Worm (Caenorhabditis elegans) whole organism, late embryonic: ENCODE data around the gene H03G16.6.

Experiments used
- C38D4.7 ChIP-seq: fragments of 200-800 bp; sonication (Bioruptor generic); optimal IDR thresholded peaks from 2 replicates; lab custom pipeline; 2018; ENCODE audit warnings: mild to moderate bottlenecking, missing genetic modification characterization, moderate library complexity, missing compliant biosample characterization
- K02D7.2 ChIP-seq: sonication (generic microtip); optimal IDR thresholded peaks from 2 replicates; lab custom pipeline; 2017; ENCODE audit warnings: mild to moderate bottlenecking, missing genetic modification characterization, missing compliant biosample characterization
- T23F11.4 ChIP-seq: fragments of 200-800 bp; sonication (Bioruptor generic); optimal IDR thresholded peaks from 2 replicates; lab custom pipeline; 2018; ENCODE audit warnings: mild to moderate bottlenecking, missing genetic modification characterization, missing compliant biosample characterization
- Y22D7AL.16 ChIP-seq: sonication (generic microtip); optimal IDR thresholded peaks from 2 replicates; lab custom pipeline; 2016; ENCODE audit warnings: missing genetic modification characterization, missing compliant biosample characterization
- ahr-1 ChIP-seq: sonication (generic microtip); optimal IDR thresholded peaks from 2 replicates; lab custom pipeline; 2016; ENCODE audit warnings: missing genetic modification characterization, missing compliant biosample characterization
- ceh-14 ChIP-seq: sonication (generic microtip); optimal IDR thresholded peaks from 2 replicates; lab custom pipeline; 2016; ENCODE audit warnings: missing genotype, missing genetic modification characterization, missing compliant biosample characterization
- ceh-18 ChIP-seq: sonication (generic microtip); optimal IDR thresholded peaks from 2 replicates; lab custom pipeline; 2016; ENCODE audit warnings: missing genetic modification characterization, missing compliant biosample characterization
- ceh-19 ChIP-seq: fragments of 200-800 bp; sonication (Bioruptor generic); optimal IDR thresholded peaks from 2 replicates; lab custom pipeline; 2018; ENCODE audit warnings: mild to moderate bottlenecking, missing genetic modification characterization, missing compliant biosample characterization
- ceh-22 ChIP-seq: sonication (generic microtip); optimal IDR thresholded peaks from 2 replicates; lab custom pipeline; 2017; ENCODE audit warnings: missing biosample characterization, missing genetic modification characterization
- ceh-31 ChIP-seq: sonication (generic microtip); optimal IDR thresholded peaks from 2 replicates; lab custom pipeline; 2016; ENCODE audit warnings: missing genetic modification characterization, missing compliant biosample characterization
- ceh-34 ChIP-seq: sonication (generic microtip); optimal IDR thresholded peaks from 2 replicates; lab custom pipeline; 2016; ENCODE audit warnings: mild to moderate bottlenecking, missing genetic modification characterization, missing compliant biosample characterization
- ceh-45 ChIP-seq: fragments of 200-800 bp; sonication (Bioruptor generic); IDR thresholded peaks from 2 replicates; pipeline ENCODE4 v1.3.6; 2022; ENCODE audit warnings: missing genetic modification reagents, missing genetic modification characterization, missing compliant biosample characterization
- ceh-6 ChIP-seq: fragments of 200-800 bp; sonication (Bioruptor generic); optimal IDR thresholded peaks from 2 replicates; lab custom pipeline; 2018; ENCODE audit warnings: mild to moderate bottlenecking, missing genetic modification characterization, missing compliant biosample characterization
- ceh-9 ChIP-seq: sonication (generic microtip); optimal IDR thresholded peaks from 2 replicates; lab custom pipeline; 2016; ENCODE audit warnings: mild to moderate bottlenecking, missing genetic modification characterization, inconsistent platforms, missing compliant biosample characterization
- elt-4 ChIP-seq: sonication (generic microtip); optimal IDR thresholded peaks from 2 replicates; lab custom pipeline; 2016; ENCODE audit warnings: missing genetic modification characterization, missing compliant biosample characterization
- eyg-1 ChIP-seq: sonication (generic microtip); optimal IDR thresholded peaks from 2 replicates; lab custom pipeline; 2016; ENCODE audit warnings: missing genotype, missing genetic modification characterization, missing compliant biosample characterization
- fkh-6 ChIP-seq: sonication (generic microtip); optimal IDR thresholded peaks from 2 replicates; lab custom pipeline; 2016; ENCODE audit warnings: missing genetic modification characterization, missing compliant biosample characterization
- hlh-13 ChIP-seq: fragments of 200-800 bp; sonication (Bioruptor generic); optimal IDR thresholded peaks from 2 replicates; lab custom pipeline; 2018; ENCODE audit warnings: mild to moderate bottlenecking, missing genetic modification characterization, missing compliant biosample characterization
- hlh-30 ChIP-seq: sonication (generic microtip); optimal IDR thresholded peaks from 2 replicates; lab custom pipeline; 2017; ENCODE audit warnings: antibody characterized with exemption, missing genetic modification characterization, missing compliant biosample characterization; ENCODE audit not compliant: insufficient read depth
- hlh-6 ChIP-seq: sonication (generic microtip); optimal IDR thresholded peaks from 2 replicates; lab custom pipeline; 2016; ENCODE audit warnings: missing genotype, missing genetic modification characterization, missing compliant biosample characterization
- hlh-8 ChIP-seq: sonication (generic microtip); optimal IDR thresholded peaks from 2 replicates; lab custom pipeline; 2016; ENCODE audit warnings: missing genotype, missing genetic modification characterization, missing compliant biosample characterization
- nhr-11 ChIP-seq: fragments of 150-350 bp; optimal IDR thresholded peaks from 2 replicates; lab custom pipeline; 2014; ENCODE audit warnings: missing biosample characterization, missing genetic modification characterization
- nhr-232 ChIP-seq: sonication (generic microtip); optimal IDR thresholded peaks from 2 replicates; lab custom pipeline; 2016; ENCODE audit warnings: missing genetic modification characterization, missing compliant biosample characterization
- npax-4 ChIP-seq: sonication (generic microtip); optimal IDR thresholded peaks from 2 replicates; lab custom pipeline; 2016; ENCODE audit warnings: missing genetic modification characterization, missing compliant biosample characterization
- odd-2 ChIP-seq: sonication (generic microtip); optimal IDR thresholded peaks from 2 replicates; lab custom pipeline; 2017; ENCODE audit warnings: antibody characterized with exemption, mild to moderate bottlenecking, missing genetic modification characterization, missing compliant biosample characterization
- pag-3 ChIP-seq: sonication (generic microtip); optimal IDR thresholded peaks from 2 replicates; lab custom pipeline; 2016; ENCODE audit warnings: missing compliant biosample characterization, missing genetic modification characterization, borderline replicate concordance
- pax-1 ChIP-seq: fragments of 150-350 bp; optimal IDR thresholded peaks from 2 replicates; lab custom pipeline; 2014; ENCODE audit warnings: missing biosample characterization, missing genetic modification characterization
- pqm-1 ChIP-seq: sonication (generic microtip); optimal IDR thresholded peaks from 2 replicates; lab custom pipeline; 2016; ENCODE audit warnings: missing genetic modification characterization, missing compliant biosample characterization
- rnt-1 ChIP-seq: sonication (generic microtip); optimal IDR thresholded peaks from 2 replicates; lab custom pipeline; 2016; ENCODE audit warnings: missing genetic modification characterization, missing compliant biosample characterization
- sdc-2 ChIP-seq: sonication (generic microtip); optimal IDR thresholded peaks from 2 replicates; lab custom pipeline; 2016; ENCODE audit warnings: missing genotype, missing genetic modification characterization, missing compliant biosample characterization
- sox-2 ChIP-seq: fragments of 200-800 bp; sonication (Bioruptor generic); IDR thresholded peaks from 2 replicates; pipeline ENCODE4 v1.3.6; 2022; ENCODE audit warnings: missing genetic modification reagents, missing genetic modification characterization, missing compliant biosample characterization
- syd-9 ChIP-seq: sonication (generic microtip); optimal IDR thresholded peaks from 2 replicates; lab custom pipeline; 2016; ENCODE audit warnings: mild to moderate bottlenecking, missing genetic modification characterization, moderate library complexity, missing compliant biosample characterization
- tbx-2 ChIP-seq: sonication (generic microtip); optimal IDR thresholded peaks from 2 replicates; lab custom pipeline; 2016; ENCODE audit warnings: missing genetic modification characterization, missing compliant biosample characterization
- tbx-7 ChIP-seq: sonication (generic microtip); optimal IDR thresholded peaks from 2 replicates; lab custom pipeline; 2016; ENCODE audit warnings: missing genotype, missing genetic modification characterization, missing compliant biosample characterization
- ttx-3 ChIP-seq: sonication (generic microtip); optimal IDR thresholded peaks from 2 replicates; lab custom pipeline; 2016; ENCODE audit warnings: missing genetic modification reagents, missing genetic modification characterization, missing compliant biosample characterization
- unc-3 ChIP-seq, 2 experiments: fragments of 200-800 bp in 1 of 2; sonication (Bioruptor generic) in 1 of 2; sonication (generic microtip) in 1 of 2; conservative IDR thresholded peaks in 1 of 2; optimal IDR thresholded peaks in 1 of 2; 2 replicates each; pipeline versions ENCODE4 v1.3.6 to Lab custom; 2016 to 2022; ENCODE audit warnings: missing compliant biosample characterization in 2 of 2, missing genetic modification characterization in 2 of 2, missing genetic modification reagents in 1 of 2
- unc-42 ChIP-seq: sonication (generic microtip); optimal IDR thresholded peaks from 2 replicates; lab custom pipeline; 2016; ENCODE audit warnings: missing genotype, missing genetic modification characterization, missing compliant biosample characterization
- unc-55 ChIP-seq: sonication (generic microtip); optimal IDR thresholded peaks from 2 replicates; lab custom pipeline; 2017; ENCODE audit warnings: missing biosample characterization, missing genetic modification reagents, missing genetic modification characterization
- ztf-16 ChIP-seq: sonication (generic microtip); optimal IDR thresholded peaks from 2 replicates; lab custom pipeline; 2017; ENCODE audit warnings: missing genetic modification characterization, missing compliant biosample characterization

H03G16.6 gene

ce11 chrX:15013941-15014453 lies 38.5 kb upstream of the H03G16.6 start:
- TF ChIP-seq ceh-18 (peak; percentile 52), npax-4 (tag; lab: Kevin White, UChicago) (no peak), unc-55 (peak; percentile 94), rnt-1 (tag; lab: Kevin White, UChicago) (peak; percentile 45)

DNA sequence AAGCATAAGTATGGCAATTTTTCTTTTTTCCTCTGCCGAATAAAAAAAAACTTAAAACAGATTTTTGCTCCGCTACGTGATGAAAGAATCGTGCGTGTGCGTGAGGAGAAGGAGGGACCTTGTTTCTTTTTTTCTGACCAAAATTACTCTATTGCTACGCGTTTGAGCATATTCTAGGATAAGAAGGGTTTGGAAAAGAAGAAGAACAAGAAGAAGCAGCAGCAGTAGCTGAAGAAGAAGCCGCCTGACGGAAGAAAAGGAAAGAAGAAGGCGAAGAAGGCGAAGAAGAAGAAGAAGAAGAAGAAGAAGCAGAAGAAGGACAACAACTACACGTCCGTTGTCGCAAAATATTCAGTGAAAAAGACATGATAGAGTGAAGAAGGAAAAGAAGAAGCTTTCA lies 36.4 kb upstream of the H03G16.6 start:
- TF ChIP-seq npax-4 (tag; lab: Kevin White, UChicago) = no peak
- TF ChIP-seq ztf-16 (tag; lab: Kevin White, UChicago) = no peak
- TF ChIP-seq pqm-1 = no peak
- no peak for TF ChIP-seq nhr-11 (tag; lab: Kevin White, UChicago)
- no peak for TF ChIP-seq ttx-3
- TF ChIP-seq nhr-232 (tag; lab: Kevin White, UChicago) = no peak
- TF ChIP-seq ahr-1 (tag; lab: Kevin White, UChicago) = no peak
- no peak for TF ChIP-seq C38D4.7 (GFP tag; lab: Kevin White, UChicago)
- TF ChIP-seq Y22D7AL.16 (tag; lab: Kevin White, UChicago) = no peak
- TF ChIP-seq hlh-8 (tag; lab: Kevin White, UChicago) = no peak
- no peak for TF ChIP-seq ceh-6 (GFP tag; lab: Kevin White, UChicago)
- TF ChIP-seq odd-2 = no peak
- TF ChIP-seq ceh-31 (tag; lab: Kevin White, UChicago) = no peak
- TF ChIP-seq sdc-2 (tag; lab: Kevin White, UChicago) = no peak
- no peak for TF ChIP-seq hlh-6 (tag; lab: Kevin White, UChicago)
- no peak for TF ChIP-seq elt-4 (tag; lab: Kevin White, UChicago)

DNA sequence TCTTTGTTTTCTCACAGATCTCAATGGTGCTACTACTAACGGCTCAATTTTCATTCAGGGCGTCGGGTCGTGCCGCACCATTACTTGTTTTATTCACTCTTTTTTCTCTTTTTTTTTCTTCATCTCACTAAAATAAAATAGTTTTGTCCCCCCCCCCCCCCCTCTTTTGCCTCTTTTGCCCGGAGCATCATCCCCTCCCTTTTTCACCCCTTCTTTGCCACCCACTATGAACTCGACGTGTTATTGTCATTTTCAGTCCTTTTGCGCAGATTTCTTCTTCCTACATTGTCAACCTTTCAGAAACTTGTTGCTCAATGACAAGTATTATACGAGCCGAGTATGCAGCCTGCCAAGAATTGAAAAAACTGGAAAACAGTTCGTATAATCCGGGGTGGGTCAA lies 26.5 kb upstream of the H03G16.6 start, which contains the start of gene seb-3:
Gene seb-3, plus strand, starts transcription at position 301 of the 400 bp plus-strand sequence.
- TF ChIP-seq sdc-2 (tag; lab: Kevin White, UChicago) = no peak
- TF ChIP-seq C38D4.7 (GFP tag; lab: Kevin White, UChicago) = no peak
- no peak for TF ChIP-seq nhr-232 (tag; lab: Kevin White, UChicago)
- no peak for TF ChIP-seq tbx-7 (tag; lab: Kevin White, UChicago)
- TF ChIP-seq syd-9 (tag; lab: Kevin White, UChicago) = no peak
- TF ChIP-seq ceh-19 (GFP tag; lab: Kevin White, UChicago) = no peak
- TF ChIP-seq unc-42 (tag; lab: Kevin White, UChicago) = no peak
- TF ChIP-seq unc-3 (GFP tag; conservative IDR thresholded peaks at IDR 0.05; lab: Robert Waterston, UW) = no peak
- no peak for TF ChIP-seq unc-3 (tag; optimal IDR thresholded peaks at IDR 0.05; lab: Kevin White, UChicago)
- no peak for TF ChIP-seq ceh-45 (GFP tag; lab: Robert Waterston, UW)
- no peak for TF ChIP-seq sox-2 (GFP tag; lab: Robert Waterston, UW)
- TF ChIP-seq ceh-14 (tag; lab: Kevin White, UChicago) = no peak
- no peak for TF ChIP-seq pax-1 (tag; lab: Kevin White, UChicago)
- no peak for TF ChIP-seq pag-3 (tag; lab: Kevin White, UChicago)
- no peak for TF ChIP-seq T23F11.4 (GFP tag; lab: Kevin White, UChicago)
- TF ChIP-seq fkh-6 (tag; lab: Kevin White, UChicago) = no peak
- no peak for TF ChIP-seq tbx-2
- TF ChIP-seq hlh-30 (tag; lab: Kevin White, UChicago) = no peak
- TF ChIP-seq K02D7.2 (tag; lab: Kevin White, UChicago) = no peak
- TF ChIP-seq hlh-8 (tag; lab: Kevin White, UChicago) = no peak
- no peak for TF ChIP-seq ceh-18

- TF ChIP-seq eyg-1 (tag; lab: Kevin White, UChicago) (no peak), odd-2 (no peak), ceh-18 (no peak), hlh-13 (GFP tag; lab: Kevin White, UChicago) (no peak), ceh-34 (tag; lab: Kevin White, UChicago) (no peak), ceh-22 (tag; lab: Kevin White, UChicago) (no peak), ceh-9 (tag; lab: Kevin White, UChicago) (no peak)
Measured at ce11 chrX:15027566-15027965, 24.9 kb upstream of the H03G16.6 start.
